Worm (Caenorhabditis elegans) whole organism, L4 larva: ENCODE measurements around the gene F02D8.9.

Experiments
- ZK546.5 ChIP-seq, 2 experiments: sonication (generic microtip); optimal IDR thresholded peaks; 2 replicates each; lab custom pipeline; 2017; ENCODE audit warnings: missing biosample characterization in 2 of 2, missing genetic modification characterization in 2 of 2
- aly-2 ChIP-seq: sonication (generic microtip); optimal IDR thresholded peaks from 2 replicates; lab custom pipeline; 2018; ENCODE audit warnings: missing biosample characterization, missing genetic modification characterization
- ama-1 ChIP-seq: fragments of 150-350 bp; optimal IDR thresholded peaks from 2 replicates; lab custom pipeline; 2014; ENCODE audit warnings: inconsistent platforms, mixed read lengths
- dpl-1 ChIP-seq: fragments of 150-350 bp; optimal IDR thresholded peaks from 2 replicates; lab custom pipeline; 2014; ENCODE audit warnings: missing biosample characterization, missing genetic modification reagents, missing genetic modification characterization
- dve-1 ChIP-seq: sonication (generic microtip); optimal IDR thresholded peaks from 2 replicates; lab custom pipeline; 2017; ENCODE audit warnings: antibody characterized with exemption, mild to moderate bottlenecking, missing genetic modification characterization, missing compliant biosample characterization; ENCODE audit not compliant: insufficient read depth
- mdl-1 ChIP-seq, 2 experiments: fragments of 150-350 bp in 1 of 2; sonication (generic microtip) in 1 of 2; optimal IDR thresholded peaks; 2 replicates each; lab custom pipeline; 2014 to 2017; ENCODE audit warnings: missing biosample characterization in 2 of 2, missing genetic modification characterization in 2 of 2
- mxl-2 ChIP-seq: fragments of 200-800 bp; sonication (Bioruptor generic); conservative IDR thresholded peaks from 2 replicates; pipeline ENCODE4 v1.3.6; 2022; ENCODE audit warnings: missing genetic modification reagents, missing genetic modification characterization, missing compliant biosample characterization
- nhr-77 ChIP-seq: fragments of 150-350 bp; optimal IDR thresholded peaks from 2 replicates; lab custom pipeline; 2014; ENCODE audit warnings: missing biosample characterization, missing genetic modification characterization
- set-16 ChIP-seq: fragments of 200-800 bp; sonication (Bioruptor generic); IDR thresholded peaks from 2 replicates; pipeline ENCODE4 v1.3.6; 2022; ENCODE audit warnings: missing genetic modification reagents, missing genetic modification characterization, missing compliant biosample characterization
- unc-130 ChIP-seq: sonication (generic microtip); optimal IDR thresholded peaks from 2 replicates; lab custom pipeline; 2016; ENCODE audit warnings: missing genetic modification reagents, missing genetic modification characterization, missing compliant biosample characterization
- unc-39 ChIP-seq: sonication (generic microtip); optimal IDR thresholded peaks from 2 replicates; lab custom pipeline; 2017; ENCODE audit warnings: missing biosample characterization, missing genetic modification characterization

DNA sequence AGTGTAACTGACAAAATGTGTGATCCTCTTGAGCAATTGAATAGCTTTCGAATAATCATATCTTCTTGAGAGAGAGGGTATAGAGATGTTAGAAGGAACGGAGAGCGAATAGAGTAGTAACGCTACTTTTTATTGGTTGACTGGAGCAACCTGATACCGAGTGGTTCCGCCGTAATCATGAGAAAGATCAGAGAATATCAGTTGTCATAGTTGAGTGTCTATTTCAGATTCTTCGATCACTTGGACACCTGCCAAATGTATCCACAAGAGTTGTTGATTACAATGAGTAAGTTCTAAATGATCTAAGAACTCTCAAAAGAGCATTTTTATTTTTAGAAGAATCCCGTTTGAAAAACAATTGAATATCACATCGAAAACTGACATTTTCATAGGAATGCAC lies 44.8 kb downstream of the F02D8.9 start:
- TF ChIP-seq aly-2 (no peak), unc-39 (tag; lab: Kevin White, UChicago) (no peak), nhr-77 (no peak), mdl-1 (tag; optimal IDR thresholded peaks at IDR 0.05; lab: Kevin White, UChicago) (no peak), set-16 (GFP tag; lab: Robert Waterston, UW) (no peak), ZK546.5 (tag; optimal IDR thresholded peaks at IDR 0.05; lab: Kevin White, UChicago) (no peak), mxl-2 (no peak), unc-130 (GFP tag; lab: Kevin White, UChicago) (no peak), ama-1 (lab: Kevin White, UChicago) (no peak), dve-1 (tag; lab: Kevin White, UChicago) (no peak), dpl-1 (GFP tag; lab: Kevin White, UChicago) (no peak)
